Fruit fly (Drosophila melanogaster) whole organism, prepupa: ENCODE data around the gene CG6845.

ENCODE experiments used
- CG10631 ChIP-seq: fragments of 200-800 bp; sonication (Bioruptor generic); optimal IDR thresholded peaks from 2 replicates; lab custom pipeline; 2016; ENCODE audit warnings: missing biosample characterization, missing genetic modification characterization
- CG16779 ChIP-seq: fragments of 200-800 bp; sonication (Bioruptor generic); optimal IDR thresholded peaks from 3 replicates; lab custom pipeline; 2017; ENCODE audit warnings: missing biosample characterization, mild to moderate bottlenecking, missing genetic modification characterization
- CG6276 ChIP-seq: fragments of 200-800 bp; sonication (Bioruptor generic); optimal IDR thresholded peaks from 2 replicates; lab custom pipeline; 2017; ENCODE audit warnings: missing biosample characterization, mild to moderate bottlenecking, missing genetic modification characterization
- CG8119 ChIP-seq: fragments of 200-800 bp; sonication (Bioruptor generic); IDR thresholded peaks from 3 replicates; pipeline ENCODE4 v1.3.6; 2022; ENCODE audit warnings: missing biosample characterization, missing genetic modification characterization
- CG8632 ChIP-seq: fragments of 200-800 bp; sonication (Bioruptor generic); optimal IDR thresholded peaks from 3 replicates; lab custom pipeline; 2016; ENCODE audit warnings: missing biosample characterization, missing genetic modification characterization
- Ets21C ChIP-seq: fragments of 200-800 bp; sonication (Bioruptor generic); optimal IDR thresholded peaks from 3 replicates; lab custom pipeline; 2016; ENCODE audit warnings: missing biosample characterization, missing genetic modification characterization
- OdsH ChIP-seq: fragments of 200-800 bp; sonication (Bioruptor generic); optimal IDR thresholded peaks from 3 replicates; lab custom pipeline; 2016; ENCODE audit warnings: missing biosample characterization, missing genetic modification characterization
- Smox ChIP-seq: fragments of 200-800 bp; sonication (Bioruptor generic); optimal IDR thresholded peaks from 3 replicates; lab custom pipeline; 2016; ENCODE audit warnings: missing biosample characterization, missing genetic modification characterization
- Sox15 ChIP-seq: fragments of 200-800 bp; sonication (Bioruptor generic); optimal IDR thresholded peaks from 3 replicates; lab custom pipeline; 2016; ENCODE audit warnings: missing biosample characterization, missing genetic modification characterization
- dac ChIP-seq: fragments of 200-800 bp; sonication (Bioruptor generic); optimal IDR thresholded peaks from 2 replicates; lab custom pipeline; 2017; ENCODE audit warnings: missing biosample characterization, mild to moderate bottlenecking, missing genetic modification characterization
- eg ChIP-seq: fragments of 200-800 bp; sonication (Bioruptor generic); IDR thresholded peaks from 3 replicates; pipeline ENCODE4 v1.3.6; 2022; ENCODE audit warnings: missing biosample characterization, missing genetic modification characterization
- fd59A ChIP-seq: fragments of 200-800 bp; sonication (Bioruptor generic); optimal IDR thresholded peaks from 2 replicates; lab custom pipeline; 2017; ENCODE audit warnings: missing biosample characterization, mild to moderate bottlenecking, missing genetic modification characterization, missing genetic modification reagents
- lz ChIP-seq: fragments of 200-800 bp; sonication (Bioruptor generic); optimal IDR thresholded peaks from 3 replicates; lab custom pipeline; 2016; ENCODE audit warnings: missing biosample characterization, missing genetic modification characterization
- spab ChIP-seq: fragments of 200-800 bp; sonication (Bioruptor generic); optimal IDR thresholded peaks from 2 replicates; lab custom pipeline; 2017; ENCODE audit warnings: missing biosample characterization, mild to moderate bottlenecking, missing genetic modification characterization, missing genetic modification reagents

- TF ChIP-seq Sox15 (GFP tag; lab: Kevin White, UChicago) = no peak
- TF ChIP-seq Ets21C = no peak
- TF ChIP-seq fd59A (GFP tag; lab: Kevin White, UChicago) = no peak
- TF ChIP-seq eg (GFP tag; lab: Robert Waterston, UW) = no peak
- TF ChIP-seq lz (GFP tag; lab: Kevin White, UChicago) = no peak
- TF ChIP-seq dac (GFP tag; lab: Kevin White, UChicago) = no peak
- TF ChIP-seq spab (GFP tag; lab: Kevin White, UChicago) = no peak
- no peak for TF ChIP-seq CG8632
- no peak for TF ChIP-seq Smox (GFP tag; lab: Kevin White, UChicago)
- no peak for TF ChIP-seq OdsH
- TF ChIP-seq CG6276 (GFP tag; lab: Kevin White, UChicago) = no peak
- no peak for TF ChIP-seq CG16779
- TF ChIP-seq CG10631 (GFP tag; lab: Kevin White, UChicago) = no peak
- no peak for TF ChIP-seq CG8119 (GFP tag; lab: Robert Waterston, UW)
These were observed 28.3 kb downstream of the CG6845 start for dm6 chr3L:174501-174900.
